Worm (Caenorhabditis elegans) whole organism, early embryonic: ENCODE results near the gene C56A3.5.

ENCODE experiments used
- B0310.2 ChIP-seq: sonication (generic microtip); optimal IDR thresholded peaks from 2 replicates; lab custom pipeline; 2016; ENCODE audit warnings: mild to moderate bottlenecking, missing genetic modification characterization, missing compliant biosample characterization
- F13C5.2 ChIP-seq: sonication (generic microtip); optimal IDR thresholded peaks from 2 replicates; lab custom pipeline; 2017; ENCODE audit warnings: mild to moderate bottlenecking, missing genetic modification characterization, inconsistent platforms, missing compliant biosample characterization
- aly-1 ChIP-seq: sonication (generic microtip); optimal IDR thresholded peaks from 2 replicates; lab custom pipeline; 2016; ENCODE audit warnings: missing genetic modification characterization, missing compliant biosample characterization
- ama-1 ChIP-seq: fragments of 150-350 bp; optimal IDR thresholded peaks from 2 replicates; lab custom pipeline; 2014
- ceh-13 ChIP-seq: fragments of 200-800 bp; sonication (Bioruptor generic); optimal IDR thresholded peaks from 2 replicates; lab custom pipeline; 2018; ENCODE audit warnings: mild to moderate bottlenecking, missing genetic modification characterization, missing compliant biosample characterization
- ceh-36 ChIP-seq: sonication (generic microtip); optimal IDR thresholded peaks from 2 replicates; lab custom pipeline; 2016; ENCODE audit warnings: missing genetic modification characterization, inconsistent platforms, missing compliant biosample characterization
- ets-7 ChIP-seq: sonication (generic microtip); optimal IDR thresholded peaks from 2 replicates; lab custom pipeline; 2016; ENCODE audit warnings: missing genotype, missing genetic modification characterization, missing compliant biosample characterization
- flt-1 ChIP-seq: fragments of 200-800 bp; sonication (Bioruptor generic); IDR thresholded peaks from 2 replicates; pipeline ENCODE4 v1.3.6; 2022; ENCODE audit warnings: missing genetic modification characterization, missing compliant biosample characterization
- hmbx-1 ChIP-seq: sonication (generic microtip); optimal IDR thresholded peaks from 2 replicates; lab custom pipeline; 2016; ENCODE audit warnings: mild to moderate bottlenecking, missing genetic modification characterization, missing compliant biosample characterization
- hmg-4 ChIP-seq: fragments of 200-800 bp; sonication (Bioruptor generic); optimal IDR thresholded peaks from 2 replicates; lab custom pipeline; 2018; ENCODE audit warnings: mild to moderate bottlenecking, missing genetic modification characterization, missing compliant biosample characterization
- hnd-1 ChIP-seq: sonication (generic microtip); optimal IDR thresholded peaks from 2 replicates; lab custom pipeline; 2016; ENCODE audit warnings: missing genetic modification characterization, missing compliant biosample characterization
- pes-1 ChIP-seq: fragments of 200-800 bp; sonication (Bioruptor generic); IDR thresholded peaks from 2 replicates; pipeline ENCODE4 v1.3.6; 2022; ENCODE audit warnings: missing genetic modification reagents, missing genetic modification characterization, missing compliant biosample characterization
- scrt-1 ChIP-seq: fragments of 200-800 bp; sonication (Bioruptor generic); IDR thresholded peaks from 2 replicates; pipeline ENCODE4 v1.3.6; 2022; ENCODE audit warnings: missing genetic modification characterization, missing compliant biosample characterization
- sea-1 ChIP-seq: fragments of 200-800 bp; sonication (Bioruptor generic); conservative IDR thresholded peaks from 2 replicates; pipeline ENCODE4 v1.3.6; 2022; ENCODE audit warnings: missing genetic modification characterization, missing compliant biosample characterization
- tbx-11 ChIP-seq: fragments of 200-800 bp; sonication (Bioruptor generic); IDR thresholded peaks from 2 replicates; pipeline ENCODE4 v1.3.6; 2022; ENCODE audit warnings: missing genetic modification characterization, missing compliant biosample characterization
- tbx-37 ChIP-seq: fragments of 200-800 bp; sonication (Bioruptor generic); conservative IDR thresholded peaks from 2 replicates; pipeline ENCODE4 v1.3.6; 2022; ENCODE audit warnings: missing genetic modification reagents, missing genetic modification characterization, missing compliant biosample characterization
- tra-4 ChIP-seq: sonication (generic microtip); optimal IDR thresholded peaks from 2 replicates; lab custom pipeline; 2017; ENCODE audit warnings: missing genetic modification characterization, missing compliant biosample characterization

C56A3.5 gene

DNA sequence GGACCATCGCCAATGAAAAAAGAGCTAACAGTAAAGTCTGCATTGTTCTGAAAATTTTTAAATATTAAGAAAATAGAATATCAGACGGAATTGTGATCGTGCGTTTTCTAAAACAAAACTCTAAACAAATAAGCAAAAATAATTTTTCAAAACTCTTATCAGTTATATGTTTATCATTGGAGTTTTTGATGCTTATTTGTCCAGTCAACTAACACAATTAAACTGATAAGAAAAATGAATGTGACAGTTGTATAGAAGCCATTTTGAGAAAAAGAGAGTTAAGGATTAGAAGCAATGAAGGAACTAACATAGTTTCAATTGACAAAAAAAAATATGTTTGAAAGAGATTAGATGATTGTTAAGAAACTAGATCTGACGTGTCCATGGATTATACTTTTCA is 21.1 kb upstream of the C56A3.5 start, which contains the start of gene ttr-44:
ttr-44 (minus strand) TSS at position 47 of the 400 bp plus-strand sequence.
- no peak for TF ChIP-seq sea-1 (GFP tag; lab: Robert Waterston, UW)
- no peak for TF ChIP-seq ets-7 (tag; lab: Kevin White, UChicago)
- TF ChIP-seq hmbx-1 (tag; lab: Kevin White, UChicago), result no peak
- no peak for TF ChIP-seq aly-1 (tag; lab: Kevin White, UChicago)
- TF ChIP-seq flt-1 (GFP tag; lab: Robert Waterston, UW), result no peak

DNA sequence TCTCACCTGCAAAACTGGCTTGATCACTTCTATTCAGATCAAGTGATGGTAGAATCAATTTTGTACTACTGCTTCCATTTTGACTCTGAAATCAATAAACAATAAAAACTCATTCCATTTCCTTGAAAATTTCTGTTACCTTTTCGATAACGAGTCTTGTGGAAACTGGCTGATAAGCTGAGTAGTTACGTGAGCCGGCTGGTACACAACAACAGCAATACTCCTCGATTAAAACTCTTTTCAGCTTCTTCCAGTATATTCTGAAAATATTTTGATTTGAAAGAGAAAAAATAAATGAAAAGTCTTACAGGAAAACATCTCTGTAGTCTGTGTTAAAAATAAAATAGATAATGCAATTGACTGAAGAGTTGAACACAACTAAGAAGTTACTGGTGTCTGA is 19.3 kb upstream of the C56A3.5 start:
- TF ChIP-seq ama-1, result no peak
- no peak for TF ChIP-seq scrt-1 (GFP tag; lab: Robert Waterston, UW)
- no peak for TF ChIP-seq hmbx-1 (tag; lab: Kevin White, UChicago)
- no peak for TF ChIP-seq hnd-1

- TF ChIP-seq hnd-1 (no peak), tbx-11 (no peak), ama-1 (no peak), ceh-13 (GFP tag; lab: Kevin White, UChicago) (no peak), aly-1 (tag; lab: Kevin White, UChicago) (no peak), hmg-4 (GFP tag; lab: Kevin White, UChicago) (no peak), tra-4 (no peak), F13C5.2 (no peak), tbx-37 (GFP tag; lab: Robert Waterston, UW) (no peak), hmbx-1 (tag; lab: Kevin White, UChicago) (no peak), scrt-1 (GFP tag; lab: Robert Waterston, UW) (no peak), sea-1 (GFP tag; lab: Robert Waterston, UW) (no peak), B0310.2 (tag; lab: Kevin White, UChicago) (no peak), ets-7 (tag; lab: Kevin White, UChicago) (no peak), flt-1 (GFP tag; lab: Robert Waterston, UW) (no peak), pes-1 (GFP tag; lab: Robert Waterston, UW) (no peak), ceh-36 (no peak)
Measured at ce11 chrV:13536058-13536579, 15.6 kb upstream of the C56A3.5 start, which contains the start of gene frpr-5. Gene frpr-5 (minus strand): TSS chrV:13536108.

- TF ChIP-seq hmbx-1 (tag; lab: Kevin White, UChicago), result no peak
- TF ChIP-seq tra-4, result no peak
- no peak for TF ChIP-seq ets-7 (tag; lab: Kevin White, UChicago)
- TF ChIP-seq hnd-1, result no peak
- TF ChIP-seq scrt-1 (GFP tag; lab: Robert Waterston, UW), result no peak
- no peak for TF ChIP-seq aly-1 (tag; lab: Kevin White, UChicago)
- no peak for TF ChIP-seq tbx-11
- no peak for TF ChIP-seq tbx-37 (GFP tag; lab: Robert Waterston, UW)
- no peak for TF ChIP-seq ama-1
- TF ChIP-seq pes-1 (GFP tag; lab: Robert Waterston, UW), result no peak
- TF ChIP-seq ceh-13 (GFP tag; lab: Kevin White, UChicago), result no peak
- no peak for TF ChIP-seq sea-1 (GFP tag; lab: Robert Waterston, UW)
- no peak for TF ChIP-seq hmg-4 (GFP tag; lab: Kevin White, UChicago)
- TF ChIP-seq ceh-36, result no peak
- no peak for TF ChIP-seq F13C5.2
- no peak for TF ChIP-seq flt-1 (GFP tag; lab: Robert Waterston, UW)
- TF ChIP-seq B0310.2 (tag; lab: Kevin White, UChicago), result no peak
Measured at ce11 chrV:13556297-13556696, 4.5 kb downstream of the C56A3.5 start, which contains the start of gene C56A3.6. Gene C56A3.6 (minus strand): TSS chrV:13556397.

ce11 chrV:13556746-13557145 is 5.0 kb downstream of the C56A3.5 start, which contains the start of gene cav-2:
Gene cav-2 (plus strand): TSS chrV:13557104.
- TF ChIP-seq pes-1 (GFP tag; lab: Robert Waterston, UW), result no peak; the same call in 1 of the 2 replicates
- TF ChIP-seq sea-1 (GFP tag; lab: Robert Waterston, UW), result no peak
- peak; percentile 52; the same call in 1 of the 2 replicates for TF ChIP-seq scrt-1 (GFP tag; lab: Robert Waterston, UW)
- TF ChIP-seq tbx-37 (GFP tag; lab: Robert Waterston, UW), result peak; percentile 63

- TF ChIP-seq ama-1, result no peak
- TF ChIP-seq tbx-11, result no peak
- no peak for TF ChIP-seq hmg-4 (GFP tag; lab: Kevin White, UChicago)
- TF ChIP-seq ceh-36, result no peak
- no peak for TF ChIP-seq F13C5.2
Measured at ce11 chrV:13559978-13560377, 8.2 kb downstream of the C56A3.5 start, which contains the start of gene C56A3.8. Gene C56A3.8 (plus strand): TSS chrV:13560278.

DNA sequence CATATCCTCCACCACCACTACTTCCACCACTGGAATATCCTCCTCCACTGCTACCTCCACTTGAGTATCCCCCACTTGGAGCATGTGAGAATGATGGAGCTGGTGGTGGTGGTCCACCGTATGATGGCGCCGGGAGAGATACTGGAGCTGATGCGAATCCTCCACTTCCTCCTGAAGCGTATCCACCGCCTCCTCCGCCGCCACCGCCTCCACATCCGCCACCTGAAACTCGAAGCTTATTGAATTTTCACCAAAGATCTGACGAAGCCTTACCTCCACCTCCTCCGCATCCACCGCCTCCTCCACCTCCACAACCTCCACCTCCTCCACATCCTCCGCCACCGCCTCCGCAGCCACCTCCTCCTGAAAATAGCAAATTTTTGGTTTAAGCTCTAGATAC is 11.0 kb downstream of the C56A3.5 start:
- TF ChIP-seq flt-1 (GFP tag; lab: Robert Waterston, UW) (no peak), aly-1 (tag; lab: Kevin White, UChicago) (no peak), scrt-1 (GFP tag; lab: Robert Waterston, UW) (no peak), F13C5.2 (no peak), tbx-37 (GFP tag; lab: Robert Waterston, UW) (no peak), hmg-4 (GFP tag; lab: Kevin White, UChicago) (no peak)

DNA sequence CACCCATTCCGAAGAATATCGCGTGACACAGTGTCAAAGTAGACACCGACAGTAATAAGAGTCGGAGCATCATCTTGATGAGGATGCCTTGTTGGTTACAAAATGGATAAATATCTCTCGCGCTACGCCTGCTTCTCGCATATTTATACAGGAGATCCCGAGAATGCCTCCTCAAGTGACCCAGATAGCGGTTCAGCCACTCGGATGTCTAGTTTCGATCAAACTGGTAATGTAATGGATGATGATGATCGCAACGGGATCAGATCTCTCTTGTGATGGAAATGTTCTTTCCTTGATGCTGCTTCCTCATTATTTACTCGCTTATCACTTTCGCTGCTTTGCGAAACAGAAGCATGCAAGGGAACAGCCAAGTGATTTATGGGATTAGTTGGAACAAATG is 12.1 kb downstream of the C56A3.5 start, which contains the start of gene grl-17:
grl-17 (minus strand) TSS at position 101 of the 400 bp plus-strand sequence.
- no peak for TF ChIP-seq ets-7 (tag; lab: Kevin White, UChicago)
- TF ChIP-seq hnd-1, result no peak
- no peak for TF ChIP-seq aly-1 (tag; lab: Kevin White, UChicago)
- TF ChIP-seq ceh-13 (GFP tag; lab: Kevin White, UChicago), result no peak
- TF ChIP-seq F13C5.2, result no peak
